Fruit fly (Drosophila melanogaster): ENCODE results near the gene mRpL36.

The mRpL36 gene

dm6 chr3L:8110171-8110570 lies 14.8 kb downstream of the mRpL36 start, which contains the start of gene Nulp1 (continued):
- TF ChIP-seq CG18764 (GFP tag; optimal IDR thresholded peaks at IDR 0.05) (no peak), YL-1 (GFP tag; optimal IDR thresholded peaks at IDR 0.05) (peak; percentile 48), CG8944 (GFP tag; optimal IDR thresholded peaks at IDR 0.05) (peak; percentile 17), CG14441 (GFP tag; IDR thresholded peaks at IDR 0.05) (no peak), otp (GFP tag; IDR thresholded peaks at IDR 0.05) (no peak), fd64A (GFP tag; optimal IDR thresholded peaks at IDR 0.05) (no peak), fu2 (GFP tag; optimal IDR thresholded peaks at IDR 0.05) (peak; percentile 30), Ptx1 (GFP tag; IDR thresholded peaks at IDR 0.05) (no peak), bsh (GFP tag; optimal IDR thresholded peaks at IDR 0.05) (no peak), ems (GFP tag; optimal IDR thresholded peaks at IDR 0.05) (no peak), CG7271 (tag; optimal IDR thresholded peaks at IDR 0.05) (no peak), CG6689 (GFP tag; IDR thresholded peaks at IDR 0.05) (no peak), dan (GFP tag; IDR thresholded peaks at IDR 0.05) (no peak), Gug (GFP tag; IDR thresholded peaks at IDR 0.05) (no peak), tio (GFP tag; optimal IDR thresholded peaks at IDR 0.05) (no peak), CG6854 (GFP tag; optimal IDR thresholded peaks at IDR 0.05) (no peak), disco-r (GFP tag; optimal IDR thresholded peaks at IDR 0.05) (no peak), CG10274 (GFP tag; optimal IDR thresholded peaks at IDR 0.05) (no peak), CG4404 (GFP tag; IDR thresholded peaks at IDR 0.05) (no peak), row (GFP tag; IDR thresholded peaks at IDR 0.05) (peak; percentile 43; the same call in 1 of the 3 replicates), CG5953 (GFP tag; IDR thresholded peaks at IDR 0.05) (no peak), crc (GFP tag; optimal IDR thresholded peaks at IDR 0.05) (no peak), en (GFP tag; optimal IDR thresholded peaks at IDR 0.05) (no peak), PHDP (tag; optimal IDR thresholded peaks at IDR 0.05) (no peak), wek (GFP tag; optimal IDR thresholded peaks at IDR 0.05) (no peak), CG4360 (GFP tag; IDR thresholded peaks at IDR 0.05) (no peak), CG17328 (GFP tag; IDR thresholded peaks at IDR 0.05) (no peak), CG2712 (tag; optimal IDR thresholded peaks at IDR 0.05) (no peak), Elba2 (GFP tag; optimal IDR thresholded peaks at IDR 0.05) (no peak), CG12155 (GFP tag; optimal IDR thresholded peaks at IDR 0.05) (peak; percentile 14), nmo (GFP tag; optimal IDR thresholded peaks at IDR 0.05) (peak; percentile 2), tll (GFP tag; optimal IDR thresholded peaks at IDR 0.05) (no peak), Bteb2 (GFP tag; optimal IDR thresholded peaks at IDR 0.05) (no peak), CG6272 (GFP tag; IDR thresholded peaks at IDR 0.05) (no peak), tna (GFP tag; IDR thresholded peaks at IDR 0.05; ENCODE audit: partially characterized antibody) (no peak), CG6654 (GFP tag; optimal IDR thresholded peaks at IDR 0.05) (no peak), CG12071 (GFP tag; optimal IDR thresholded peaks at IDR 0.05) (no peak), tgo (GFP tag; IDR thresholded peaks at IDR 0.05) (no peak), dmrt99B (tag; optimal IDR thresholded peaks at IDR 0.05) (no peak), Xrp1 (GFP tag; IDR thresholded peaks at IDR 0.05) (peak; percentile 25; the same call in 1 of the 2 replicates), CG3163 (GFP tag; optimal IDR thresholded peaks at IDR 0.05) (no peak), CG15011 (GFP tag; optimal IDR thresholded peaks at IDR 0.05) (no peak), ham (GFP tag; IDR thresholded peaks at IDR 0.05) (no peak), grau (tag; optimal IDR thresholded peaks at IDR 0.05) (no peak), nerfin-2 (GFP tag; IDR thresholded peaks at IDR 0.05; ENCODE audit: partially characterized antibody) (no peak), Oaz (GFP tag; IDR thresholded peaks at IDR 0.05) (no peak), CG12104 (GFP tag; optimal IDR thresholded peaks at IDR 0.05) (no peak), CTCF (GFP tag; optimal IDR thresholded peaks at IDR 0.05) (no peak), Sin3A (optimal IDR thresholded peaks at IDR 0.05) (peak; percentile 27), pho (GFP tag; optimal IDR thresholded peaks at IDR 0.05) (no peak), CoRest (tag; optimal IDR thresholded peaks at IDR 0.05) (no peak), trh (GFP tag; optimal IDR thresholded peaks at IDR 0.05) (no peak), insv (GFP tag; optimal IDR thresholded peaks at IDR 0.05) (no peak), chif (GFP tag; optimal IDR thresholded peaks at IDR 0.05) (no peak)

All from whole organism, embryonic.